Fruit fly (Drosophila melanogaster) whole organism: ENCODE data around the gene Capr.

Source experiments
- CG8478 ChIP-seq: fragments of >200 bp; optimal IDR thresholded peaks from 2 replicates; lab custom pipeline; 2018; ENCODE audit warnings: inconsistent platforms
- Dll ChIP-seq: fragments of >200 bp; optimal IDR thresholded peaks from 2 replicates; lab custom pipeline; 2017
- EcR ChIP-seq, 2 experiments: fragments of >200 bp; optimal IDR thresholded peaks; 2 replicates each; lab custom pipeline; 2017; ENCODE audit warnings: missing biosample characterization in 2 of 2, missing genetic modification characterization in 2 of 2, missing genetic modification reagents in 2 of 2
- pan ChIP-seq: fragments of >200 bp; optimal IDR thresholded peaks from 2 replicates; lab custom pipeline; 2017
- psq ChIP-seq: fragments of >200 bp; optimal IDR thresholded peaks from 2 replicates; lab custom pipeline; 2017
- usp ChIP-seq: fragments of >200 bp; optimal IDR thresholded peaks from 2 replicates; lab custom pipeline; 2017; ENCODE audit warnings: missing biosample characterization, missing genetic modification characterization, mixed read lengths

DNA sequence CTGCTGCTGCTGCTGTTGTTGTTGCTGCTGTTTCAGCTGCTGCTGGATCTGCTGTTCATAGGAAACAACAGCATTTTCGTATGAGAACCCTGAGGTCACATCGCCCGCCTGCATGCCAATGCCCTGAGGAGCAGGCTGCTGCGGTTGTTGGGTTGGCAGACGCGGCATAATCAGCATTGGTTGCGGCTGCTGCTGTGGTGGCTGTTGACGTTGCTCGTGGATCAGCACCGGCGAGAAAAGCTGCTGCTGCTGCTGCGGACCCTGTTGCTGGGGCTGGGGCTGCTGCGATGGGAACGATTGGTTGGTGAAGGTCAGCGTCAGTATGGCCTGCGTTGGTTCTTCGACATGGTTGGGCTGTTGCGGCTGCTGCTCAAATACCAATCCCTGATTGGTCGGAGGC is 3.2 kb downstream of the Capr start:
- TF ChIP-seq psq (lab: Kevin White, UChicago) (no peak), pan (lab: Kevin White, UChicago) (no peak), Dll (no peak), CG8478 (lab: Kevin White, UChicago) (no peak), usp (GFP tag; lab: Kevin White, UChicago) (no peak), EcR (GFP tag; optimal IDR thresholded peaks at IDR 0.05; lab: Kevin White, UChicago) (no peak)
